Worm (Caenorhabditis elegans): ENCODE measurements around the gene duo-1.

duo-1 gene

ce11 chrV:11548914-11549406, 5.5 kb upstream of the duo-1 start, which contains the start of the genes F38B7.17 and F38B7.3 (continued):
- TF ChIP-seq snpc-4 (GFP tag; optimal IDR thresholded peaks at IDR 0.05): no peak
- peak in 3 of 4 experiments; percentile 6 to 48 (median 6) for TF ChIP-seq snpc-4 (tag; optimal IDR thresholded peaks at IDR 0.05)
- no peak for TF ChIP-seq lin-26 (GFP tag; IDR thresholded peaks at IDR 0.05)
- TF ChIP-seq ztf-18 (tag; optimal IDR thresholded peaks at IDR 0.05): peak; percentile 29
- TF ChIP-seq nhr-80 (tag; optimal IDR thresholded peaks at IDR 0.05): peak; percentile 56
- no peak for TF ChIP-seq hlh-12 (tag; optimal IDR thresholded peaks at IDR 0.05)
- TF ChIP-seq snpc-3.4 (tag; optimal IDR thresholded peaks at IDR 0.05): no peak
- no peak for TF ChIP-seq egl-18 (GFP tag; IDR thresholded peaks at IDR 0.05)
- TF ChIP-seq lag-1 (GFP tag; IDR thresholded peaks at IDR 0.05): no peak
- TF ChIP-seq fkh-3 (tag; optimal IDR thresholded peaks at IDR 0.05): no peak
- no peak for TF ChIP-seq ceh-79 (tag; optimal IDR thresholded peaks at IDR 0.05)
- TF ChIP-seq B0261.1 (tag; optimal IDR thresholded peaks at IDR 0.05): no peak

ce11 chrV:11552379-11552778, 2.1 kb upstream of the duo-1 start, which contains the start of gene srx-85:
srx-85 (plus strand) TSS chrV:11552679.
- TF ChIP-seq ceh-79 (tag; optimal IDR thresholded peaks at IDR 0.05): no peak
- no peak for TF ChIP-seq hlh-12 (tag; optimal IDR thresholded peaks at IDR 0.05)

ce11 chrV:11562643-11563042, 8.2 kb downstream of the duo-1 start, which contains the start of gene srx-86:
srx-86 (plus strand) TSS chrV:11562943.
- no peak for TF ChIP-seq nhr-80 (tag; optimal IDR thresholded peaks at IDR 0.05)
- TF ChIP-seq ztf-22 (GFP tag; optimal IDR thresholded peaks at IDR 0.05): no peak
- no peak for TF ChIP-seq lin-40 (tag; optimal IDR thresholded peaks at IDR 0.05)
- no peak for TF ChIP-seq B0035.1 (tag; optimal IDR thresholded peaks at IDR 0.05)
- TF ChIP-seq ekl-4 (GFP tag; IDR thresholded peaks at IDR 0.05): no peak

- TF ChIP-seq aptf-2 (GFP tag; conservative IDR thresholded peaks at IDR 0.05) (no peak), tbp1 (GFP tag; optimal IDR thresholded peaks at IDR 0.05) (no peak), madf-3 (GFP tag; IDR thresholded peaks at IDR 0.05) (no peak), hlh-26 (GFP tag; conservative IDR thresholded peaks at IDR 0.05) (no peak), hlh-12 (tag; optimal IDR thresholded peaks at IDR 0.05) (no peak), K11D2.4 (GFP tag; IDR thresholded peaks at IDR 0.05) (no peak), F55B11.4 (tag; optimal IDR thresholded peaks at IDR 0.05; ENCODE audit: borderline replicate concordance, insufficient read depth) (no peak), pha-4 (tag; optimal IDR thresholded peaks at IDR 0.05) (no peak), zim-3 (tag; optimal IDR thresholded peaks at IDR 0.05) (no peak), C06A6.2 (GFP tag; conservative IDR thresholded peaks at IDR 0.05) (no peak), F37B4.10 (GFP tag; IDR thresholded peaks at IDR 0.05) (no peak), F49E8.2 (tag; optimal IDR thresholded peaks at IDR 0.05; ENCODE audit: insufficient read depth) (no peak)
Observed at ce11 chrV:11564573-11564972, 10.1 kb downstream of the duo-1 start, which contains the start of gene srx-87. srx-87 (plus strand) TSS chrV:11564873.

- peak; percentile 5 for TF ChIP-seq nhr-80 (tag; optimal IDR thresholded peaks at IDR 0.05)
- TF ChIP-seq lin-26 (GFP tag; IDR thresholded peaks at IDR 0.05): no peak
Observed at ce11 chrV:11570169-11570651, 15.8 kb downstream of the duo-1 start, which contains the start of the genes nhr-101 and pms-2. nhr-101 (plus strand) TSS chrV:11570476. pms-2 (minus strand) TSS chrV:11570601.

ce11 chrV:11572803-11573490, 18.5 kb downstream of the duo-1 start, which contains the start of the genes H12C20.7 and nhr-68:
H12C20.7 (minus strand) TSS chrV:11572990.
nhr-68 (plus strand) TSS chrV:11573440.
- no peak for TF ChIP-seq snpc-4 (GFP tag; optimal IDR thresholded peaks at IDR 0.05)
- TF ChIP-seq snpc-4 (tag; optimal IDR thresholded peaks at IDR 0.05): peak in 2 of 4 experiments; percentile 63 to 69
- peak; percentile 97 for TF ChIP-seq ztf-26 (tag; optimal IDR thresholded peaks at IDR 0.05)
- TF ChIP-seq B0336.3 (GFP tag; IDR thresholded peaks at IDR 0.05): peak; percentile 83; the same call in 1 of the 2 replicates
- peak; percentile 78 for TF ChIP-seq nhr-90 (tag; optimal IDR thresholded peaks at IDR 0.05)
- peak; percentile 59 for TF ChIP-seq zim-3 (tag; optimal IDR thresholded peaks at IDR 0.05)
- TF ChIP-seq ceh-40 (GFP tag; IDR thresholded peaks at IDR 0.05): no peak
- TF ChIP-seq let-526 (GFP tag; IDR thresholded peaks at IDR 0.05): no peak
- peak; percentile 60 for TF ChIP-seq lin-54 (GFP tag; optimal IDR thresholded peaks at IDR 0.05)
- no peak for TF ChIP-seq dpl-1 (GFP tag; optimal IDR thresholded peaks at IDR 0.05)
- TF ChIP-seq pbrm-1 (GFP tag; IDR thresholded peaks at IDR 0.05): peak; percentile 72; the same call in 1 of the 2 replicates
- no peak for TF ChIP-seq ztf-6 (GFP tag; IDR thresholded peaks at IDR 0.05)
- TF ChIP-seq K11D2.4 (GFP tag; IDR thresholded peaks at IDR 0.05): peak; percentile 76
- no peak for TF ChIP-seq lir-1 (GFP tag; conservative IDR thresholded peaks at IDR 0.05)
- peak; percentile 37 for TF ChIP-seq ztf-18 (tag; optimal IDR thresholded peaks at IDR 0.05)
- TF ChIP-seq ceh-91 (GFP tag; IDR thresholded peaks at IDR 0.05): no peak
